Fruit fly (Drosophila melanogaster): ENCODE measurements around the gene CG13983.

CG13983 gene

dm6 chr2L:6280328-6280727 lies 16.0 kb upstream of the CG13983 start (continued):
- TF ChIP-seq spab (GFP tag; optimal IDR thresholded peaks at IDR 0.05) (peak; percentile 11), Blimp-1 (GFP tag; optimal IDR thresholded peaks at IDR 0.05) (no peak), Sox14 (GFP tag; optimal IDR thresholded peaks at IDR 0.05) (no peak), CG32006 (GFP tag; optimal IDR thresholded peaks at IDR 0.05) (peak; percentile 43), Gug (GFP tag; IDR thresholded peaks at IDR 0.05) (0 out of 2 replicates have a peak, but pooled peaks have one; percentile 16), CG7368 (GFP tag; optimal IDR thresholded peaks at IDR 0.05) (no peak), OdsH (GFP tag; optimal IDR thresholded peaks at IDR 0.05) (no peak), CG31627 (GFP tag; optimal IDR thresholded peaks at IDR 0.05) (no peak), fd59A (GFP tag; optimal IDR thresholded peaks at IDR 0.05) (no peak), dac (GFP tag; optimal IDR thresholded peaks at IDR 0.05) (no peak), CG6276 (GFP tag; optimal IDR thresholded peaks at IDR 0.05) (no peak), ss (GFP tag; optimal IDR thresholded peaks at IDR 0.05) (peak in 1 of 2 experiments; percentile 5), CG6792 (GFP tag; optimal IDR thresholded peaks at IDR 0.05) (no peak), CG34406 (GFP tag; optimal IDR thresholded peaks at IDR 0.05) (no peak), Eip78C (GFP tag) (peak; percentile 81), Hr39 (GFP tag; optimal IDR thresholded peaks at IDR 0.05) (peak; percentile 23), Hr4 (GFP tag; optimal IDR thresholded peaks at IDR 0.05) (peak; percentile 42), dsx (GFP tag; optimal IDR thresholded peaks at IDR 0.05; ENCODE audit: poor library complexity, severe bottlenecking) (no peak), Sox102F (GFP tag; optimal IDR thresholded peaks at IDR 0.05) (no peak), Ets96B (tag; optimal IDR thresholded peaks at IDR 0.05) (peak; percentile 28), CG6854 (GFP tag; optimal IDR thresholded peaks at IDR 0.05) (no peak), Lpt (GFP tag; optimal IDR thresholded peaks at IDR 0.05) (no peak), CG6808 (GFP tag; optimal IDR thresholded peaks at IDR 0.05) (no peak), Smox (GFP tag; optimal IDR thresholded peaks at IDR 0.05) (peak; percentile 29), esn (GFP tag; optimal IDR thresholded peaks at IDR 0.05) (no peak), svp (GFP tag) (peak; percentile 69), CG10631 (GFP tag; optimal IDR thresholded peaks at IDR 0.05) (peak; percentile 29), CG9139 (GFP tag; optimal IDR thresholded peaks at IDR 0.05) (no peak), vri (GFP tag; optimal IDR thresholded peaks at IDR 0.05) (no peak), acj6 (GFP tag; optimal IDR thresholded peaks at IDR 0.05) (peak; percentile 28), CG15336 (GFP tag; IDR thresholded peaks at IDR 0.05) (no peak), CG6163 (GFP tag; IDR thresholded peaks at IDR 0.05) (peak; percentile 63)

DNA sequence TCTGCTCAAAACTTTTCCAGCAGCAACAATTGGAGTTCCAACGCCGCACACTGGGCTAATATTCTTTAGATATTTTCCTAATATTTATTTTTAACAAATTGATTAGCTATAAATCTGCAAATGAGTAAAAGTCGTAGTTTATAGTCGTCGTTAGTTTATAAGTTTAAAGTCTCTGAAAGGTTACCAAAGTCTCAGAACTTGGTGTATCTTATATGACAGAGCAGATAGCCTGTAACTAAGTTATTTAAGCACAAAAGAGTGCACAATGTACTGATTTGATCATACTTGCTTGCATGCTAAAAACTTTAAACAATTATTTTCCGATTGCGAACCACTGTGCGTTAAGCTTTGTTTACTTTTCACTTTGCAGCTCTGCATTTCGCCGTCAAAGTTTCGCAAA lies 12.5 kb upstream of the CG13983 start:
- TF ChIP-seq Ets96B (tag; optimal IDR thresholded peaks at IDR 0.05) (no peak), achi (GFP tag; optimal IDR thresholded peaks at IDR 0.05) (peak; percentile 42), Hr4 (GFP tag; optimal IDR thresholded peaks at IDR 0.05) (peak; percentile 69), CG8319 (GFP tag; optimal IDR thresholded peaks at IDR 0.05) (no peak), topi (GFP tag; optimal IDR thresholded peaks at IDR 0.05) (peak; percentile 0), CG3032 (tag; optimal IDR thresholded peaks at IDR 0.05) (peak; percentile 7), spab (GFP tag; optimal IDR thresholded peaks at IDR 0.05) (no peak), vri (GFP tag; optimal IDR thresholded peaks at IDR 0.05) (no peak), fkh (GFP tag; optimal IDR thresholded peaks at IDR 0.05) (no peak), fd85E (GFP tag; optimal IDR thresholded peaks at IDR 0.05) (no peak), CG31627 (GFP tag; optimal IDR thresholded peaks at IDR 0.05) (no peak), Blimp-1 (GFP tag; optimal IDR thresholded peaks at IDR 0.05) (no peak), CG6808 (GFP tag; optimal IDR thresholded peaks at IDR 0.05) (peak; percentile 20), Smox (GFP tag; optimal IDR thresholded peaks at IDR 0.05) (no peak), Lpt (GFP tag; optimal IDR thresholded peaks at IDR 0.05) (no peak), esn (GFP tag; optimal IDR thresholded peaks at IDR 0.05) (peak; percentile 10), Sox14 (GFP tag; optimal IDR thresholded peaks at IDR 0.05) (peak; percentile 28), CG3919 (GFP tag; optimal IDR thresholded peaks at IDR 0.05) (peak; percentile 12), CG4318 (GFP tag; optimal IDR thresholded peaks at IDR 0.05) (peak; percentile 46), CG34406 (GFP tag; optimal IDR thresholded peaks at IDR 0.05) (no peak), CG8119 (GFP tag; IDR thresholded peaks at IDR 0.05) (peak; percentile 61), CG32006 (GFP tag; optimal IDR thresholded peaks at IDR 0.05) (peak; percentile 77), Hr38 (GFP tag; optimal IDR thresholded peaks at IDR 0.05) (no peak), CG11902 (GFP tag; optimal IDR thresholded peaks at IDR 0.05) (no peak), Hr39 (GFP tag; optimal IDR thresholded peaks at IDR 0.05) (no peak), CG6276 (GFP tag; optimal IDR thresholded peaks at IDR 0.05) (peak; percentile 70), Eip93F (GFP tag; optimal IDR thresholded peaks at IDR 0.05) (no peak), Sox15 (GFP tag; optimal IDR thresholded peaks at IDR 0.05) (no peak), Eip78C (GFP tag) (peak; percentile 83), CG8632 (GFP tag; optimal IDR thresholded peaks at IDR 0.05) (peak; percentile 1), CG11762 (GFP tag; optimal IDR thresholded peaks at IDR 0.05; ENCODE audit: insufficient read depth) (peak; percentile 15), svp (GFP tag) (peak; percentile 66), lz (GFP tag; optimal IDR thresholded peaks at IDR 0.05) (peak; percentile 0), CG16779 (tag; optimal IDR thresholded peaks at IDR 0.05) (peak; percentile 7), CG6163 (GFP tag; IDR thresholded peaks at IDR 0.05) (no peak)
